Fruit fly (Drosophila melanogaster): Measurements from ENCODE around the gene CG1958.

- TF ChIP-seq CG11762 (GFP tag; optimal IDR thresholded peaks at IDR 0.05; ENCODE audit: insufficient read depth): peak; percentile 92
- peak; percentile 87 for TF ChIP-seq CG6854 (GFP tag; optimal IDR thresholded peaks at IDR 0.05)
- peak; percentile 70 for TF ChIP-seq Gug (GFP tag; IDR thresholded peaks at IDR 0.05)
- peak; percentile 92 for TF ChIP-seq svp (GFP tag)
- TF ChIP-seq Sox14 (GFP tag; optimal IDR thresholded peaks at IDR 0.05): peak; percentile 91
- TF ChIP-seq CG1621 (tag; optimal IDR thresholded peaks at IDR 0.05): peak; percentile 69
- TF ChIP-seq CG15336 (GFP tag; IDR thresholded peaks at IDR 0.05): no peak; the same call in none of the 2 replicates
- TF ChIP-seq CG11294 (GFP tag; IDR thresholded peaks at IDR 0.05): peak; percentile 84
- peak; percentile 76 for TF ChIP-seq Lpt (GFP tag; optimal IDR thresholded peaks at IDR 0.05)
- peak; percentile 83 for TF ChIP-seq fd59A (GFP tag; optimal IDR thresholded peaks at IDR 0.05)
- TF ChIP-seq Sox102F (GFP tag; optimal IDR thresholded peaks at IDR 0.05): peak; percentile 88
Measured at dm6 chrX:7306538-7307477, 40.1 kb downstream of the CG1958 start.

Data from whole organism, prepupa.